Fruit fly (Drosophila melanogaster) whole organism, embryonic: ENCODE measurements around the gene BNIP3.

ENCODE experiments used
- Atf-2 ChIP-seq: fragments of 200-800 bp; sonication (Bioruptor generic); optimal IDR thresholded peaks from 2 replicates; lab custom pipeline; 2016; ENCODE audit warnings: missing biosample characterization, missing genetic modification characterization
- Atf3 ChIP-seq: fragments of 200-800 bp; sonication (Bioruptor generic); optimal IDR thresholded peaks from 3 replicates; lab custom pipeline; 2016; ENCODE audit warnings: missing biosample characterization, missing genetic modification characterization
- Blimp-1 ChIP-seq: fragments of 200-800 bp; sonication (Bioruptor generic); optimal IDR thresholded peaks from 3 replicates; lab custom pipeline; 2018; ENCODE audit warnings: missing biosample characterization, missing genetic modification characterization, mild to moderate bottlenecking, moderate library complexity, missing genetic modification reagents
- Bteb2 ChIP-seq: fragments of 200-800 bp; sonication (Bioruptor generic); optimal IDR thresholded peaks from 2 replicates; lab custom pipeline; 2016; ENCODE audit warnings: missing biosample characterization, missing genetic modification characterization
- CG10431 ChIP-seq: fragments of 200-800 bp; sonication (Bioruptor generic); optimal IDR thresholded peaks from 3 replicates; lab custom pipeline; 2018; ENCODE audit warnings: missing biosample characterization, mild to moderate bottlenecking, missing genetic modification characterization
- CG11456 ChIP-seq: fragments of 200-800 bp; sonication (Bioruptor generic); IDR thresholded peaks from 3 replicates; pipeline ENCODE4 v1.3.6; 2022; ENCODE audit warnings: missing biosample characterization, missing genetic modification characterization
- CG11504 ChIP-seq: fragments of 200-800 bp; sonication (Bioruptor generic); optimal IDR thresholded peaks from 3 replicates; lab custom pipeline; 2019; ENCODE audit warnings: missing biosample characterization, mild to moderate bottlenecking, missing genetic modification characterization, moderate library complexity
- CG13296 ChIP-seq: fragments of 200-800 bp; sonication (Bioruptor generic); optimal IDR thresholded peaks from 3 replicates; lab custom pipeline; 2018; ENCODE audit warnings: missing biosample characterization, mild to moderate bottlenecking, missing genetic modification characterization
- CG13424 ChIP-seq: fragments of 200-800 bp; sonication (Bioruptor generic); optimal IDR thresholded peaks from 2 replicates; lab custom pipeline; 2019; ENCODE audit warnings: missing biosample characterization, mild to moderate bottlenecking, missing genetic modification characterization, moderate library complexity
- CG14710 ChIP-seq: fragments of 200-800 bp; sonication (Bioruptor generic); optimal IDR thresholded peaks from 3 replicates; lab custom pipeline; 2019; ENCODE audit warnings: missing biosample characterization, mild to moderate bottlenecking, missing genetic modification characterization, moderate library complexity
- CG15073 ChIP-seq: fragments of 200-800 bp; sonication (Bioruptor generic); optimal IDR thresholded peaks from 2 replicates; lab custom pipeline; 2016; ENCODE audit warnings: missing biosample characterization, missing genetic modification characterization
- CG17912 ChIP-seq: fragments of 200-800 bp; sonication (Bioruptor generic); optimal IDR thresholded peaks from 2 replicates; lab custom pipeline; 2018; ENCODE audit warnings: missing biosample characterization, mild to moderate bottlenecking, missing genetic modification characterization
- CG18619 ChIP-seq: fragments of 200-800 bp; sonication (Bioruptor generic); optimal IDR thresholded peaks from 3 replicates; lab custom pipeline; 2017; ENCODE audit warnings: missing biosample characterization, mild to moderate bottlenecking, missing genetic modification characterization
- CG2712 ChIP-seq: fragments of 200-800 bp; optimal IDR thresholded peaks from 3 replicates; lab custom pipeline; 2019; ENCODE audit warnings: missing biosample characterization, mild to moderate bottlenecking, missing genetic modification characterization, moderate library complexity
- CG31388 ChIP-seq: fragments of 200-800 bp; sonication (Bioruptor generic); optimal IDR thresholded peaks from 2 replicates; lab custom pipeline; 2016; ENCODE audit warnings: missing biosample characterization, missing genetic modification characterization
- CG3407 ChIP-seq: fragments of 200-800 bp; sonication (Bioruptor generic); optimal IDR thresholded peaks from 2 replicates; lab custom pipeline; 2018; ENCODE audit warnings: missing biosample characterization, mild to moderate bottlenecking, missing genetic modification characterization
- CG34376 ChIP-seq: fragments of 200-800 bp; sonication (Bioruptor generic); optimal IDR thresholded peaks from 2 replicates; lab custom pipeline; 2018; ENCODE audit warnings: missing biosample characterization, mild to moderate bottlenecking, missing genetic modification characterization
- CG34422 ChIP-seq: fragments of 200-800 bp; sonication (Bioruptor generic); IDR thresholded peaks from 3 replicates; pipeline ENCODE4 v1.3.6; 2022; ENCODE audit warnings: missing biosample characterization, missing genetic modification characterization
- CG6689 ChIP-seq: fragments of 200-800 bp; sonication (Bioruptor generic); IDR thresholded peaks from 2 replicates; pipeline ENCODE4 v1.3.6; 2022; ENCODE audit warnings: missing biosample characterization, missing genetic modification characterization
- CG6813 ChIP-seq: fragments of 200-800 bp; sonication (Bioruptor generic); optimal IDR thresholded peaks from 2 replicates; lab custom pipeline; 2017; ENCODE audit warnings: missing biosample characterization, missing genetic modification characterization, mild to moderate bottlenecking, moderate library complexity, missing genetic modification reagents
- CG7786 ChIP-seq: fragments of 200-800 bp; sonication (Bioruptor generic); optimal IDR thresholded peaks from 2 replicates; lab custom pipeline; 2016; ENCODE audit warnings: missing biosample characterization, missing genetic modification characterization
- CG8388 ChIP-seq: fragments of 200-800 bp; sonication (Bioruptor generic); optimal IDR thresholded peaks from 2 replicates; lab custom pipeline; 2019; ENCODE audit warnings: missing biosample characterization, mild to moderate bottlenecking, missing genetic modification characterization, moderate library complexity
- CG9437 ChIP-seq: fragments of 200-800 bp; sonication (Bioruptor generic); optimal IDR thresholded peaks from 2 replicates; lab custom pipeline; 2018; ENCODE audit warnings: missing biosample characterization, mild to moderate bottlenecking, missing genetic modification characterization
- CoRest ChIP-seq: fragments of 200-800 bp; sonication (Bioruptor generic); optimal IDR thresholded peaks from 3 replicates; lab custom pipeline; 2018; ENCODE audit warnings: missing biosample characterization, mild to moderate bottlenecking, missing genetic modification characterization, moderate library complexity
- Hmr ChIP-seq: fragments of 200-800 bp; sonication (Bioruptor generic); optimal IDR thresholded peaks from 3 replicates; lab custom pipeline; 2017; ENCODE audit warnings: mild to moderate bottlenecking, missing biosample characterization, missing genetic modification reagents, missing genetic modification characterization
- Hsf ChIP-seq: fragments of 200-800 bp; sonication (Bioruptor generic); optimal IDR thresholded peaks from 3 replicates; lab custom pipeline; 2016; ENCODE audit warnings: missing biosample characterization, missing genetic modification characterization
- Mes4 ChIP-seq: fragments of 200-800 bp; sonication (Bioruptor generic); optimal IDR thresholded peaks from 2 replicates; lab custom pipeline; 2016; ENCODE audit warnings: missing biosample characterization, missing genetic modification characterization
- Nf-YA ChIP-seq: fragments of 200-800 bp; sonication (Bioruptor generic); IDR thresholded peaks from 2 replicates; pipeline ENCODE4 v1.3.6; 2022; ENCODE audit warnings: missing biosample characterization, missing genetic modification characterization
- Nf-YC ChIP-seq: fragments of 200-800 bp; optimal IDR thresholded peaks from 3 replicates; lab custom pipeline; 2019; ENCODE audit warnings: missing biosample characterization, mild to moderate bottlenecking, missing genetic modification characterization, moderate library complexity
- NfI ChIP-seq: fragments of 200-800 bp; sonication (Bioruptor generic); optimal IDR thresholded peaks from 3 replicates; lab custom pipeline; 2018; ENCODE audit warnings: missing biosample characterization, mild to moderate bottlenecking, missing genetic modification characterization, moderate library complexity
- PHDP ChIP-seq: fragments of 200-800 bp; sonication (Bioruptor generic); optimal IDR thresholded peaks from 3 replicates; lab custom pipeline; 2018; ENCODE audit warnings: missing biosample characterization, mild to moderate bottlenecking, missing genetic modification characterization, moderate library complexity
- Rx ChIP-seq: fragments of 200-800 bp; sonication (Bioruptor generic); IDR thresholded peaks from 2 replicates; pipeline ENCODE4 v1.3.6; 2022; ENCODE audit warnings: missing biosample characterization, missing genetic modification characterization
- Six4 ChIP-seq: fragments of 200-800 bp; sonication (Bioruptor generic); optimal IDR thresholded peaks from 2 replicates; lab custom pipeline; 2016; ENCODE audit warnings: missing biosample characterization, missing genetic modification characterization
- Trl ChIP-seq, 3 experiments: fragments of >200 bp in 2 of 3; fragments of 200-800 bp in 1 of 3; sonication (Bioruptor generic) in 1 of 3; optimal IDR thresholded peaks; 2 replicates in 1 of 3; 3 replicates in 2 of 3; lab custom pipeline; 2016 to 2017; ENCODE audit warnings: missing biosample characterization in 1 of 3, missing genetic modification characterization in 1 of 3
- ara ChIP-seq: fragments of 200-800 bp; sonication (Bioruptor generic); IDR thresholded peaks from 2 replicates; pipeline ENCODE4 v1.3.6; 2022; ENCODE audit warnings: missing biosample characterization, missing genetic modification characterization
- crc ChIP-seq: fragments of 200-800 bp; sonication (Bioruptor generic); optimal IDR thresholded peaks from 2 replicates; lab custom pipeline; 2016; ENCODE audit warnings: missing biosample characterization, missing genetic modification characterization
- dpn ChIP-seq, 2 experiments: fragments of 200-800 bp; sonication (Bioruptor generic); optimal IDR thresholded peaks; 3 replicates each; lab custom pipeline; 2016; ENCODE audit warnings: missing biosample characterization in 2 of 2, missing genetic modification characterization in 2 of 2
- eve ChIP-seq, 2 experiments: fragments of >200 bp; optimal IDR thresholded peaks; 2 replicates each; lab custom pipeline; 2017; ENCODE audit warnings: missing biosample characterization in 2 of 2, missing genetic modification characterization in 2 of 2
- gsb-n ChIP-seq: fragments of 200-800 bp; sonication (Bioruptor generic); optimal IDR thresholded peaks from 3 replicates; lab custom pipeline; 2018; ENCODE audit warnings: missing biosample characterization, mild to moderate bottlenecking, missing genetic modification characterization
- kah ChIP-seq: fragments of 200-800 bp; sonication (Bioruptor generic); optimal IDR thresholded peaks from 2 replicates; lab custom pipeline; 2018; ENCODE audit warnings: missing biosample characterization, mild to moderate bottlenecking, missing genetic modification characterization
- knrl ChIP-seq: fragments of 200-800 bp; sonication (Bioruptor generic); IDR thresholded peaks from 3 replicates; pipeline ENCODE4 v1.3.6; 2022; ENCODE audit warnings: missing biosample characterization, missing genetic modification characterization; ENCODE audit not compliant: partially characterized antibody
- oc ChIP-seq: fragments of 200-800 bp; sonication (Bioruptor generic); optimal IDR thresholded peaks from 2 replicates; lab custom pipeline; 2018; ENCODE audit warnings: missing biosample characterization, mild to moderate bottlenecking, missing genetic modification characterization, moderate library complexity
- psq ChIP-seq: fragments of 200-800 bp; sonication (Bioruptor generic); optimal IDR thresholded peaks from 2 replicates; lab custom pipeline; 2017; ENCODE audit warnings: missing biosample characterization, missing genetic modification characterization
- sob ChIP-seq: fragments of 200-800 bp; sonication (Bioruptor generic); IDR thresholded peaks from 2 replicates; pipeline ENCODE4 v1.3.6; 2022; ENCODE audit warnings: missing biosample characterization, missing genetic modification characterization
- sug ChIP-seq: fragments of 200-800 bp; optimal IDR thresholded peaks from 2 replicates; lab custom pipeline; 2019; ENCODE audit warnings: missing biosample characterization, mild to moderate bottlenecking, missing genetic modification characterization, moderate library complexity
- tna ChIP-seq: fragments of 200-800 bp; sonication (Bioruptor generic); IDR thresholded peaks from 2 replicates; pipeline ENCODE4 v1.3.6; 2022; ENCODE audit warnings: missing biosample characterization, missing genetic modification characterization; ENCODE audit not compliant: partially characterized antibody
- vvl ChIP-seq: fragments of 200-800 bp; sonication (Bioruptor generic); IDR thresholded peaks from 2 replicates; pipeline ENCODE4 v1.3.6; 2022; ENCODE audit warnings: missing biosample characterization, missing genetic modification characterization
- zen ChIP-seq: fragments of 200-800 bp; sonication (Bioruptor generic); optimal IDR thresholded peaks from 3 replicates; lab custom pipeline; 2018; ENCODE audit warnings: missing biosample characterization, mild to moderate bottlenecking, missing genetic modification characterization, moderate library complexity

The BNIP3 gene

DNA sequence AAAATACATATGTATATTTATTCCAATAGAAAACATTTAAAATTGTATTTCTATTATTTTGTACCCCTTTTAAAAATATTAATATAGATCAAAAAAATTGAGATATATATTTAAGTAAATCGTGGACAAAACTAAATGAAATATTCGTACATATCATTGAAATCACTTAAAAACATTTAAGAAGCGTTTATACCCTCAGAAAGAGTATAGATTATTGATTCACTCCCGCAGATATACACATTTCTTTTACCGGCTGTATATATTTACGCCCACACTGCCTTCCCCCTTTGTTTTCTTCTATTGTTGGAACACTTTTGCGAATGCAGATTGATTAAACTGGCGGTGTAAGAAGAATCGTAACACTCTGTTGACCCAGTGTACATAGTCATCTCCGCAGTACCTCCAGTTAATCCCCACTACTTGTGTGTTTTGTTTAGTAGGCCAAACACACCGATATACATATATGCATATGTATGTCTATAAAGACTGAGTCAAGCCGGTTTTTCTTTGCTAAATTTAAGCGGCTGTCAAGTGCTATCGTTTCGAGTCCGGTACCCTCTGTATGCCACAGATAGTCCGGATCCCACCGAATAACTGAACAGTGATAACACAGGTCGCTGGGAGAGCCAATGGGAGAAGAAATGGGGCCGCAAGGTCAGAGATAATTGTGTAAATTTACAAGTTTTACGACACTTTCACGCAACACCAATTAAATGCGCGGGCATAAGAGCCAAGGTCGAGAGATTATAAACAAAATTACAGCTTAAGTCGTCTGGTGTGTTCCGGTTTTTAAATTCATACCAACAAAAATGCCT, 47.5 kb downstream of the BNIP3 start (continued):
- TF ChIP-seq sob (no peak), CG10431 (GFP tag; lab: Kevin White, UChicago) (no peak), Six4 (GFP tag; lab: Kevin White, UChicago) (no peak), Hmr (peak; percentile 67), CG3407 (GFP tag; lab: Kevin White, UChicago) (peak; percentile 77), CG6813 (GFP tag; lab: Kevin White, UChicago) (peak; percentile 73), CG13296 (GFP tag; lab: Kevin White, UChicago) (peak; percentile 57), CG2712 (peak; percentile 28), Atf3 (GFP tag; lab: Kevin White, UChicago) (no peak), Rx (no peak), sug (tag; lab: Kevin White, UChicago) (no peak), Atf-2 (GFP tag; lab: Kevin White, UChicago) (peak; percentile 39), CG17912 (GFP tag; lab: Kevin White, UChicago) (peak; percentile 64), crc (peak; percentile 0), CG18619 (GFP tag; lab: Kevin White, UChicago) (peak; percentile 53), Bteb2 (GFP tag; lab: Kevin White, UChicago) (peak; percentile 13), Nf-YA (no peak), CG7786 (peak; percentile 32), CG31388 (no peak), CG6689 (GFP tag; lab: Robert Waterston, UW) (no peak), CG9437 (GFP tag; lab: Kevin White, UChicago) (peak; percentile 22), PHDP (tag; lab: Kevin White, UChicago) (peak; percentile 42), zen (tag; lab: Kevin White, UChicago) (peak; percentile 25), CG11504 (tag; lab: Kevin White, UChicago) (peak; percentile 47), knrl (no peak), Blimp-1 (no peak), gsb-n (peak; percentile 34), Trl (optimal IDR thresholded peaks at IDR 0.05; lab: Kevin White, UChicago) (no peak), Trl (GFP tag; optimal IDR thresholded peaks at IDR 0.05; lab: Kevin White, UChicago) (peak; percentile 83), Nf-YC (tag; lab: Kevin White, UChicago) (no peak), psq (GFP tag; lab: Kevin White, UChicago) (peak; percentile 47), CoRest (tag; lab: Kevin White, UChicago) (peak; percentile 37), tna (GFP tag; lab: Robert Waterston, UW) (no peak), CG8388 (no peak), dpn (GFP tag; optimal IDR thresholded peaks at IDR 0.05; lab: Kevin White, UChicago) (peak; percentile 25 to 59), Hsf (GFP tag; lab: Kevin White, UChicago) (peak; percentile 49), CG14710 (tag; lab: Kevin White, UChicago) (peak; percentile 16), kah (GFP tag; lab: Kevin White, UChicago) (peak; percentile 8), vvl (peak; percentile 46; the same call in 1 of the 2 replicates), CG34376 (GFP tag; lab: Kevin White, UChicago) (peak; percentile 22), CG13424 (peak; percentile 58), ara (GFP tag; lab: Robert Waterston, UW) (peak; percentile 31; the same call in 1 of the 2 replicates), CG34422 (GFP tag; lab: Robert Waterston, UW) (peak; percentile 40; the same call in 1 of the 3 replicates), CG11456 (GFP tag; lab: Robert Waterston, UW) (no peak), NfI (GFP tag; lab: Kevin White, UChicago) (peak; percentile 27), CG15073 (GFP tag; lab: Kevin White, UChicago) (no peak), eve (GFP tag; optimal IDR thresholded peaks at IDR 0.05; lab: Kevin White, UChicago) (peak in 1 of 2 experiments; percentile 64), Mes4 (GFP tag; lab: Kevin White, UChicago) (peak; percentile 68), oc (tag; lab: Kevin White, UChicago) (peak; percentile 58)
